Fruit fly (Drosophila melanogaster) whole organism, wandering third instar larva: ENCODE results near the gene CG42512.

Source experiments
- Dfd ChIP-seq: fragments of >200 bp; optimal IDR thresholded peaks from 2 replicates; lab custom pipeline; 2017; ENCODE audit warnings: missing biosample characterization, missing genetic modification characterization
- Dif ChIP-seq: fragments of 200-275, 200-300 bp; sonication (Bioruptor generic); optimal IDR thresholded peaks from 2 replicates; lab custom pipeline; 2018; ENCODE audit warnings: missing biosample characterization, missing genetic modification characterization; ENCODE audit not compliant: partially characterized antibody
- Hnf4 ChIP-seq: fragments of 200-800 bp; sonication (Bioruptor generic); optimal IDR thresholded peaks from 2 replicates; lab custom pipeline; 2016; ENCODE audit warnings: missing biosample characterization, mild to moderate bottlenecking, missing genetic modification characterization
- Hr83 ChIP-seq: fragments of 200-300 bp; sonication (Bioruptor generic); optimal IDR thresholded peaks from 2 replicates; lab custom pipeline; 2016; ENCODE audit warnings: missing biosample characterization, mild to moderate bottlenecking, missing genetic modification characterization, moderate library complexity; ENCODE audit not compliant: poor library complexity, severe bottlenecking
- Myc ChIP-seq: fragments of >200 bp; optimal IDR thresholded peaks from 2 replicates; lab custom pipeline; 2017
- Rel ChIP-seq, 2 experiments: fragments of 200-800 bp; sonication (Bioruptor generic) in 1 of 2; optimal IDR thresholded peaks; 2 replicates in 1 of 2; 3 replicates in 1 of 2; lab custom pipeline; 2016 to 2019; ENCODE audit warnings: mild to moderate bottlenecking in 2 of 2, missing biosample characterization in 2 of 2, missing genetic modification characterization in 2 of 2, moderate library complexity in 1 of 2
- fru ChIP-seq: fragments of 200-800 bp; sonication (Bioruptor generic); optimal IDR thresholded peaks from 3 replicates; lab custom pipeline; 2016; ENCODE audit warnings: missing biosample characterization, mild to moderate bottlenecking, missing genetic modification characterization
- pan ChIP-seq: fragments of >200 bp; optimal IDR thresholded peaks from 2 replicates; lab custom pipeline; 2017
- sage ChIP-seq: fragments of 200-800 bp; sonication (Bioruptor generic); optimal IDR thresholded peaks from 2 replicates; lab custom pipeline; 2016; ENCODE audit warnings: missing biosample characterization, mild to moderate bottlenecking, missing genetic modification characterization
- tai ChIP-seq: sonication (Bioruptor generic); optimal IDR thresholded peaks from 2 replicates; lab custom pipeline; 2016; ENCODE audit warnings: missing biosample characterization, missing genetic modification characterization
- usp ChIP-seq: fragments of >200 bp; optimal IDR thresholded peaks from 2 replicates; lab custom pipeline; 2017; ENCODE audit warnings: missing biosample characterization, missing genetic modification characterization

DNA sequence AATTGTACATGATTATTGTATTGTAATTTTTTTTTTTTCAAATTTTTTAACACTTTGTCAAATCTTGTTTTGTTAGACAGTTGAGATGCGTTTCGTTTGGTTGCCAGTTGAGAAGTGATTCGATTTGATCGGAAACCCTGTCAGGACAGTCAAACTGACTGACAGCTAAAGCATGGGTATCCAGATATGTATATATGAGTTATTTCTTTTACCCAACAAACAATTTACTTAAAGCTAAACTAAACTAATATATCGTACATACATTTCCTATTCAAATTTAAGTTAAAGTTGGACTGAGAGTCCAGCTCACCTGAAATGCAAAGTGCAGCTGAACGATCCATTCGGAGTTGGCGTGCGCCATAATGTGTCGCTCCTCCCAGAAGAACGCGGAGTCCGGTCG is 19.0 kb upstream of the CG42512 start, which contains the start of gene CG9777:
- TF ChIP-seq pan (lab: Kevin White, UChicago) (no peak), Hnf4 (GFP tag; lab: Kevin White, UChicago) (no peak), sage (no peak), Myc (lab: Kevin White, UChicago) (no peak), fru (GFP tag; lab: Kevin White, UChicago) (no peak), Dif (GFP tag; lab: Kevin White, UChicago) (no peak), usp (GFP tag; lab: Kevin White, UChicago) (no peak), Dfd (GFP tag; lab: Kevin White, UChicago) (no peak), tai (GFP tag; lab: Kevin White, UChicago) (no peak), Rel (GFP tag; optimal IDR thresholded peaks at IDR 0.05; lab: Kevin White, UChicago) (no peak), Rel (tag; optimal IDR thresholded peaks at IDR 0.05; lab: Kevin White, UChicago) (no peak), Hr83 (GFP tag; lab: Kevin White, UChicago) (no peak)
